Worm (Caenorhabditis elegans): Measurements from ENCODE around the gene srbc-9.

DNA sequence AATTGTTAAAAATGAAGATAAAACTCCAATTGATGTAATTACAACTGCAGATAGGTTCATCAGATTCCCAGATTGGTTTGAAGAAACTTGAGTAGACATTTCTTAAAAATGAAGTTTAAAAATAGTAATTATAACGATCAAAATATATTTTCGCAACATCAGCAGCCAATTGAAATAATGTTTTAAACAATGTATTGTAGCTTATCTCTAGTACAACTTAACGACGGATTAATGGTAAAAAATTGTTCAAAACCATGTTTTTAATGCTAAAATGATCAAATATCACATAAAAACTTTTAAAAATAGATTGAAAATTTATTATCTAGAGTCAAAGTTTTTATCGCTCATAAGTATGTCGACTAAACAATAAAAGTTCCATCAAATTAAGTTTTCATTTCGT lies 4.9 kb upstream of the srbc-9 start, which contains the start of gene srbc-11:
- TF ChIP-seq fos-1 (tag; optimal IDR thresholded peaks at IDR 0.05) (no peak), ztf-11 (tag; optimal IDR thresholded peaks at IDR 0.05) (no peak), nhr-77 (tag; optimal IDR thresholded peaks at IDR 0.05) (no peak), nhr-11 (tag; optimal IDR thresholded peaks at IDR 0.05) (no peak), ztf-4 (tag; optimal IDR thresholded peaks at IDR 0.05) (no peak), elt-3 (tag; optimal IDR thresholded peaks at IDR 0.05) (no peak), unc-55 (GFP tag; optimal IDR thresholded peaks at IDR 0.05) (no peak), unc-62 (GFP tag; optimal IDR thresholded peaks at IDR 0.05) (no peak), nhr-25 (tag; optimal IDR thresholded peaks at IDR 0.05) (no peak), nhr-237 (tag; optimal IDR thresholded peaks at IDR 0.05) (no peak), lin-11 (tag; optimal IDR thresholded peaks at IDR 0.05) (no peak), aly-2 (tag; optimal IDR thresholded peaks at IDR 0.05) (no peak), skn-1 (tag; optimal IDR thresholded peaks at IDR 0.05) (no peak)
